Worm (Caenorhabditis elegans) whole organism, L4/young adult: ENCODE data around the gene lips-3.

Experiments used
- W03F9.2 ChIP-seq: fragments of 150-350 bp; optimal IDR thresholded peaks from 2 replicates; lab custom pipeline; 2014; ENCODE audit warnings: missing biosample characterization, missing genetic modification characterization
- dao-5 ChIP-seq: sonication (generic microtip); optimal IDR thresholded peaks from 2 replicates; lab custom pipeline; 2016; ENCODE audit warnings: missing genotype, missing genetic modification characterization, moderate library complexity, missing compliant biosample characterization
- him-1 ChIP-seq: sonication (generic microtip); optimal IDR thresholded peaks from 2 replicates; lab custom pipeline; 2016; ENCODE audit warnings: missing genotype, missing genetic modification reagents, missing genetic modification characterization, missing compliant biosample characterization

The lips-3 gene

DNA sequence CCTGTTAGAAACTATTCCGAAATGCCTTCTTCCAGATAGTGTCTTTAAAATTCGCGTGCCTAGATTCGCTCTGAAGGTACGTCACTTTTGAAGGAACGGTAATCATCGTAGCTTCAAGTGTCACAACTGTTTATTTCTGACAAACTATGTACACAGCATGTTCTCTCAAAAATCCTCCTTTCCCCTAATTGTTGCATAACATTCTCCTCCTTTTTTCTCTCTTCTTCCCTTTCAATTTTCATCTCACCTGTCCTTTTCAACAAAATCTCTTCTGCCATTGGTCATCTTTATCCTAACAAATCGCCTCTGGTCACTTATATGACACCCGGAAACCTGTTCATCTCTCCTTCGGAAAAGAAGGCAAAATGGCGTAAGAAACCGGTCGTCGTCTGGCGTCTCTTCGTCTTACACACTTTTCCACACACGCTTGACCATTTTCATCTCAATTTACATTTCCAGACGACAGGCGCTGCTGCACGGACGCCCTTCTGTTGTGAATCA is at the start of gene lips-3:
Gene lips-3, plus strand, starts transcription at position 458 of the 501 bp plus-strand sequence.
- TF ChIP-seq dao-5 (tag; lab: Kevin White, UChicago) (no peak), W03F9.2 (tag; lab: Kevin White, UChicago) (no peak), him-1 (tag; lab: Kevin White, UChicago) (no peak)

DNA sequence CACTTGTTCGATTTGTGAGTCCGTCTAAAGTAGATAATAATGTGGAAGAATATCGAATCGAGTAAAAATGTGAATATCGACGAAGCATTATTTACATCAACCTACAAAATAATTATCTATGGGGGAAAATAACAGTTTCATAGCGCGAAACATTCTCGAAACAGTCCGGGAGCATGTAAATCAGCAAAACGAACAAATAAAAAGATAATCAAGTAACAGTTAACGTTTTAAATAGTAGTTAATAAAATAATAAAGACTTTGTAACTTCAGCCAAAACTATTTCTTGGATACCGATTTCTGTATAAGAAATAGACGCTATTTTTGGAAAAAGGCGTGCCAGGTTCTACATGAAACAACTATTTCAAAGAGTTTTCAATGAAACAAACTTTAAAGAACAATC is 48.3 kb upstream of the lips-3 start, which contains the start of gene mlcd-1:
Gene mlcd-1, minus strand, starts transcription at position 101 of the 400 bp plus-strand sequence.
- TF ChIP-seq him-1 (tag; lab: Kevin White, UChicago) (no peak), dao-5 (tag; lab: Kevin White, UChicago) (no peak), W03F9.2 (tag; lab: Kevin White, UChicago) (no peak)

DNA sequence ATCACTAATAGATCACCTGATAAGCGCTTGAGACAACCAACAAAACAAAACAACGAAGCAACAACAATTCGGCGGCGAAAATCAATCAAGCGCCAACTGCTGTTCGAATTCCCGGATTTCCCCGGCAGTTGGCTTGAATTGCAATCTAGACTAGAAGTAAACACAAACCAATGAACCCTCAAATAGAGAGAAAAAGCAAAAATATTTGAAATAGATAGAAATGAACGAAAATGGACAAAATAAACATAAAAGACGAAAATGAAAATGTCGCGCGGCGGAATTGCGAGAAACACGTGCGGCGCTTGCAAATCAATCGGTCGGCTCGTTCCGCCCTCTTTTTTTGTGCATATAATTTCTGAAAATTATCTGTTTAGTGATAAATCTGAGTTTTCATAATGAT is 47.9 kb upstream of the lips-3 start, which contains the start of gene idhg-1:
Gene idhg-1, plus strand, starts transcription at position 343 of the 400 bp plus-strand sequence.
- TF ChIP-seq dao-5 (tag; lab: Kevin White, UChicago) (peak; percentile 54), W03F9.2 (tag; lab: Kevin White, UChicago) (peak; percentile 80), him-1 (tag; lab: Kevin White, UChicago) (peak; percentile 66)

DNA sequence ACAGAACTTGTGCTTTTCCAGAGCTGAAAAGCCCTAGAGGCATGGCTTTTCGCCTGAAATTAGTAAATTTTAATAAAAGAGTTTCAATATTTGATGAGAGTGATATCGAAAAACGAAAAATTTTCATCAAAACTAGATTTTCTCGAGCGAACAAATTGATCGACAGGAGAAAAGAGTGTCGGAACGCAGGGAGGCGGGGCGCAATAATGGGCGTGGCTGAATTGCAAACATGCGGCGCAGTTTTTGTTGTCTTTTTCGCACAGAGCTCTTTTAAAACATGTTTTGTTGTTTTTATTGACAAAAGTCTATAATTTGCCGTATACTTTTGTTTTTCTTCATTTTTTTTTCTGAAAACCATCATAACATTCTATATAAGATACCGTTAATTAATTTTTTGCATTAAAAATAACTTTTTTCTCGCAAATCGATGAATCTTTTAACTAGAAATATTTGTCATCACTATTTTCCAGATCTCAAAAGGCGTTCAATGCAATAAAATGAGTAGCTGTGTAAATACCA is 37.9 kb upstream of the lips-3 start, which contains the start of the genes sel-5 and wdr-48:
Gene sel-5, minus strand, starts transcription at position 53 of the 519 bp plus-strand sequence.
Gene wdr-48, plus strand, starts transcription at position 469 of the 519 bp plus-strand sequence.
- TF ChIP-seq W03F9.2 (tag; lab: Kevin White, UChicago) (peak; percentile 48), dao-5 (tag; lab: Kevin White, UChicago) (no peak)

DNA sequence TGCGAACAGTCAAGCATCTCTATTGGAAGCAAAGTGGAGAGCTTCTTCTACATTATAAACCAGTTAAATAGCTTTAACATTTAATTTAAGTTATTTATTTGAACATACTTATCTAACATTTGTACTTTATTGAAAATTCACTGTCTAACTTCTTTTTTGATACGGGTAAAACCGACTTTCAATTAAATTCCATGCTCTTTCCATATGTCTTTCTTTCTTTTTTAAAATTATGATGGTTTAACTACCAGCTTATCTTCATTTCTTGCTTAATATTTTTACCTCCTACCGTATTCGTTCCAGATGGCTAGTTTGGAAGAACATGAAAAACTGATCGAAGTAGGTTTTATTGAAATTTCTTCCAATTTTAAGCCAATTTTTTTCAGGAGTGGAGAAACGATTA is 34.8 kb upstream of the lips-3 start, which contains the start of gene F35G12.12:
Gene F35G12.12, plus strand, starts transcription at position 301 of the 400 bp plus-strand sequence.
- no peak for TF ChIP-seq W03F9.2 (tag; lab: Kevin White, UChicago)
- TF ChIP-seq dao-5 (tag; lab: Kevin White, UChicago): no peak
- no peak for TF ChIP-seq him-1 (tag; lab: Kevin White, UChicago)

DNA sequence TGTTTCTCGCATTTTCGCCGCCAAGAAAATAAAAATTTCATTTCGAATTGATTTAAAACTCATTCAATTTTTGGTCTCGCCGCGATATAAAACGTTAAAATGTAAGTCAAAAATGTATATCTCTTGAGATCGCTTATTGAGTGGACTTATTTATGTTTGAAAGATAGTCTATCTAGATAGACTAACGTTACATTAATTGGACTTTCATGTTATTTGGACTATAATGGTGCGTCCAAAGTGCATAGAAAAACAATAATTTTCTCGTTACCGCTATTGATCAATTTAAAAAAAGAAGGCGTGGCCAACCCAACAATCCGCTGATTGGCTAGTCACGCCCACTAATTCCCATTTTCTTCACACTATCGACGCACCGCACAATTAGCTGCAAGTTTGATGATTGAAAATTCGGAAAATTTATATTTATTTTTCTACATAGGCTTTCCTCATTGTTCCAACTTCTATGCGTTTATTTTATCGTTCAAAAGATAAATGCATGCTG is 32.2 kb upstream of the lips-3 start, which contains the start of gene F35G12.5:
Gene F35G12.5, plus strand, starts transcription at position 51 of the 499 bp plus-strand sequence.
- TF ChIP-seq dao-5 (tag; lab: Kevin White, UChicago) (no peak), him-1 (tag; lab: Kevin White, UChicago) (no peak), W03F9.2 (tag; lab: Kevin White, UChicago) (no peak)

DNA sequence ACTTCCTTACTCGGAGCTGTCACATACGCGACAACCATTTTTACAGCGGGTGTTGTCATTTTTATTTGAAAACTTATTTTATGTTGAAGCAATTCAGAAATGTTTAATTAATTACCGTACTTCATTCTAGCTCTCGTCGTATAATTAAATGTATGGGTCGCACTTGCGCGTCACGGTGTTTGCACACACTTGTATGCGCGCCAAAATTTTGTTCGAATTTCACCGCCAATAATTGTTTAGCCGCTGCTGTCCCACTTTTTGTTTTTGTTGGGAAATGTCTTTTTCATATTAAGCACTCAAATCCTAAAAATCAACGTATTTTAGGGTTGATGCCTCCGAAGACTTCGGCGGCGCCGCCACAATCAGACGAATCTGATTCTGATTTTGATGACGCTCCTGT is 29.2 kb upstream of the lips-3 start, which contains the start of the genes F35G12.7 and smc-4:
Gene F35G12.7, minus strand, starts transcription at position 154 of the 400 bp plus-strand sequence.
Gene smc-4, plus strand, starts transcription at position 325 of the 400 bp plus-strand sequence.
- TF ChIP-seq him-1 (tag; lab: Kevin White, UChicago) (no peak), W03F9.2 (tag; lab: Kevin White, UChicago) (no peak), dao-5 (tag; lab: Kevin White, UChicago) (no peak)

DNA sequence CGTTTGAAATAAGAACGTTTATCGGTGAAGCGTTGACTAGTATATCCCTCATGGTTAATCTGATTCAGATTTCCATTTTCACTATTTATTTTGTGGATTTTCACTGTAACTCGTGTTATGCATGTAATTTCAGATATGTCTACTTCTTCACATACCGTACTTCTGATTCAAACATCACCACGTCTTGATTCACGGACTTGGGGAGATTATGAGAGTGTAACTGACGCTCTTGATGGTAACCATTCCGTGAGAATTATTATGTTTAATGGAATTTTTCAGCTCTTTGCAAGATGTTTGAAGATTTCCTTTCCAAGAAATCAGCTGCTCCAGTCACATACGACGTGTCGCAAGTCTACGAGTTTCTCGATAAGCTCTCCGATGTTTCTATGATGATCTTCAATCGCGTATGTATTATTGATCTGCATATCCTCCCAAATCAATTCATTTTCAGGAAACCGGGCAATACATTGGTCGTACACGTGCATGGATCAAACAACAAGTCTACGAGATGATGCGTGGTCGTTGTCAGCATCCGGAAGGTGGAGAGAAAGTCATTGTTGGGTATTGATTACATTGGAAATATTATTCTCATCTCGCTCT is 23.1 kb upstream of the lips-3 start, which contains the start of gene erh-2:
Gene erh-2, plus strand, starts transcription at position 134 of the 600 bp plus-strand sequence.
- TF ChIP-seq dao-5 (tag; lab: Kevin White, UChicago): no peak
- no peak for TF ChIP-seq him-1 (tag; lab: Kevin White, UChicago)
- no peak for TF ChIP-seq W03F9.2 (tag; lab: Kevin White, UChicago)

DNA sequence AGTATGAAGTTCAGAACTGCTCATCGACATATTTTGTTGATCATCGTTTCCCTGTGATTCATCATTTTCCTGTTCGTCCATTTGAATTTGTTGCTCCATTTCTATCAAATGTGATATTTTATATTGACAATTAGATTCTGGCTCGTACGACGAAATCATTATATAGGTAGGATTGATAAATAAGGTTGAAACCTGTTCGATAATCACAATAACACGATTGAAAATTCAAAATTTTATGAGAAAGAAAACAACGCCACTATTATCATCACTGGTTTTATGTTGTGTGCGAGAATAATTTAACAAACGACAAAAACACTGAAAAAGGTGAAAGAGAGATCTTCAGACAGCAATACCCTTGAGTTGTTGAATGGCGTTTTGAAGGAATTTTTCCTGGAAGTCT is 22.0 kb upstream of the lips-3 start, which contains the start of gene apc-11:
Gene apc-11, minus strand, starts transcription at position 101 of the 400 bp plus-strand sequence.
- TF ChIP-seq him-1 (tag; lab: Kevin White, UChicago): no peak
- no peak for TF ChIP-seq dao-5 (tag; lab: Kevin White, UChicago)
- TF ChIP-seq W03F9.2 (tag; lab: Kevin White, UChicago): no peak

DNA sequence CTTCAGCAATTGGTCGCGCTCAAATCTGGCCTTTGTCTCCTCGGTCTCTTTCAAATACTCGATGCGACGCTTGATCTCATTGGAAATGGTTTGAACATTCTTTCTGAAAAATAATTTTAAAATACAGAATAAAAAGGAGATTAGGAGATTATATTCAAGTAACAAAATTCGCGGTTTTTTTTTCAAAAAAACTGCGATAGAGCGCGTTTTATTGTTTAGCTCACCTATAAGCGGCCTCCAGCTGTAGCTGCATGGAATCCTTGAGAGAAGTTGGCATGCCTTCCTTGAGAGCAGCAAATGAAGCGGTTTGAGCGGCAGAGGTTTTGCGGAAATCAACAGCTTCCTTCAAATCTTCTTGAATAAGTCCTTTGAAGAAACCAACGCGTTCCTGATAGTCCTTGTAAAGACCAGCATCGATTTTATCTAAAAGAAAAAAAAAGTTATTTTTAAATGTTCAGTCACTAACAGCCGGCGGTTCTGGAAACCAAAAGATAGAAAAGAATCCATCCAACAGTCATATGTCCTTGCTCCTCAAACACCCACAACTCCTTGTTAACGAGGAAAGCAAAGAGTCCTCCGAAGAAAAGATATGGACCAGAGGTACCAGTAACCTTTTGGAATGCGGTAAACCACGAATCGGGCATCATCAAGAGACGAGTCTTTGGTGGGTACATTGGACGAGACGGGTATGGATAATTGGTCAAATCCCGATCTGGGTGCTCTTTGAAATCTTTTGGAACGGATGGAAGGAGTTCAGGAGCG is 21.4 kb upstream of the lips-3 start:
- no peak for TF ChIP-seq W03F9.2 (tag; lab: Kevin White, UChicago)
- TF ChIP-seq him-1 (tag; lab: Kevin White, UChicago): no peak
- no peak for TF ChIP-seq dao-5 (tag; lab: Kevin White, UChicago)

DNA sequence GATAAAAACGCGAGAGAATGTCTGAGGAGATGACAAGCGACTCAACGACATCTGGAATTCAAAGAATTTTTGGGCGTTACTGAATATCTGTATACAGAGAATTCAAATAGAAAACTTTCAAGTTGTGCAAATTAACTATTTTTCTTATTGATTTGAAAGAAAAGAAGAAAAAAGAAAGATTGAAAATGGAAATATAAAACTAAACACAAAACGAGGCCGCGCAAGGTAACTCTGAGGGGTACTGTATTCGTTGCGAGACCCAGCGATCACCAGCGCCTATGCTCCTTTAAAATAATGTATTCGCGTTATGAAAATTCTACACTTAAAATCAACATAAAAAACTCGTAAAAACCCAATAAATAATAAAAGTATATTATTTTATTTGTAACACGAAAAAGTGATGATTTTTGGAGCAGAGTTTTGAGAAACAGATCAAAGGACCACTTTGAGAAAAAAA is 20.5 kb upstream of the lips-3 start, which contains the start of gene asb-1:
Gene asb-1, minus strand, starts transcription at position 51 of the 457 bp plus-strand sequence.
- TF ChIP-seq dao-5 (tag; lab: Kevin White, UChicago): no peak
- TF ChIP-seq him-1 (tag; lab: Kevin White, UChicago): no peak
- TF ChIP-seq W03F9.2 (tag; lab: Kevin White, UChicago): no peak

DNA sequence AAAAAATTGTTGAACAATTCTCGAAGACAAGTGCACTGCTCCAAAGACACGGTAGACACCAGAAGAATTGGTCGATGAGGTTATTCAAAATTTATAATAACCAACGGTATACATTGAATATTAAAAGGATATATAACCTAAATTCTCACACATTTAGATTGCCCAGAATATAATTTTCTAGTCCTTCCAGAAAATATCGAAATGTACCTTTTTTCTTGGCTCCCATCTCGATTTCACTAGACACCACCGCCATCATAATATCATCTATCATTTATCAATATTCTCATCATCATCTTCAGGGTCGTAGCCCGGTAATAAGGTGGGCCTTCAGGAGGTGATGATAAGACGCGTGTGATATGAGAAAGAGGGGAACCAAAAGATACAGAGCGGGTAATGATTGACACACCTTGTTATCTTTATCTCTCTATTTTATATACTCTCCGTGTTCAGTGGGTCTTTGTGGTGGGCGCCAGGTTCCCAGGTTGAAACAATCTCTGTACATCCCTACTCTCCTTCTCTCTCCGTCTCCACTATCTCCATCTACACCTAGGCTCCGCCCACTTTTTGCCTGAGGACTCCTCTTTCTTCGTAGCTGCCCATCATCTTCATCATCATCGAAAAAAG is 16.1 kb upstream of the lips-3 start, which contains the start of gene mab-21:
Gene mab-21, plus strand, starts transcription at position 615 of the 624 bp plus-strand sequence.
- TF ChIP-seq him-1 (tag; lab: Kevin White, UChicago) (no peak), dao-5 (tag; lab: Kevin White, UChicago) (no peak), W03F9.2 (tag; lab: Kevin White, UChicago) (no peak)
